Worm (Caenorhabditis elegans) whole organism, late embryonic: ENCODE results near the gene dnc-4.

Experiments
- ama-1 ChIP-seq: fragments of 150-350 bp; optimal IDR thresholded peaks from 2 replicates; lab custom pipeline; 2014
- ceh-18 ChIP-seq: sonication (generic microtip); optimal IDR thresholded peaks from 2 replicates; lab custom pipeline; 2016; ENCODE audit warnings: missing genetic modification characterization, missing compliant biosample characterization
- ceh-9 ChIP-seq: sonication (generic microtip); optimal IDR thresholded peaks from 2 replicates; lab custom pipeline; 2016; ENCODE audit warnings: mild to moderate bottlenecking, missing genetic modification characterization, inconsistent platforms, missing compliant biosample characterization
- ets-4 ChIP-seq: sonication (generic microtip); optimal IDR thresholded peaks from 2 replicates; lab custom pipeline; 2016; ENCODE audit warnings: missing genetic modification characterization, missing compliant biosample characterization

ce11 chrIV:8028372-8028771 is 8.8 kb upstream of the dnc-4 start:
- TF ChIP-seq ets-4 (tag; lab: Kevin White, UChicago), result no peak
- TF ChIP-seq ceh-9 (tag; lab: Kevin White, UChicago), result no peak
- TF ChIP-seq ama-1 (lab: Kevin White, UChicago), result no peak
- no peak for TF ChIP-seq ceh-18
